Worm (Caenorhabditis elegans): ENCODE results near the gene glb-28.
A peak's percentile ranks its signal among the peaks of the same experiment; 100 is the strongest.

Gene glb-28

ce11 chrX:15307677-15308076, 9.4 kb downstream of the glb-28 start:
- TF ChIP-seq ceh-36 (tag; optimal IDR thresholded peaks at IDR 0.05), result no peak
- peak; percentile 3 for TF ChIP-seq hmg-4 (GFP tag; optimal IDR thresholded peaks at IDR 0.05)

- TF ChIP-seq ets-7 (tag; optimal IDR thresholded peaks at IDR 0.05), result no peak
- TF ChIP-seq tbx-11 (GFP tag; IDR thresholded peaks at IDR 0.05), result no peak
- no peak for TF ChIP-seq ceh-13 (GFP tag; optimal IDR thresholded peaks at IDR 0.05)
These were observed 14.2 kb downstream of the glb-28 start, which contains the start of gene ser-2 for ce11 chrX:15302863-15303262. Gene ser-2 (minus strand): TSS chrX:15302963.

ce11 chrX:15300002-15300401, 17.0 kb downstream of the glb-28 start:
- TF ChIP-seq ets-7 (tag; optimal IDR thresholded peaks at IDR 0.05) (no peak), scrt-1 (GFP tag; IDR thresholded peaks at IDR 0.05) (no peak), ceh-13 (GFP tag; optimal IDR thresholded peaks at IDR 0.05) (no peak), pes-1 (GFP tag; IDR thresholded peaks at IDR 0.05) (no peak), B0310.2 (tag; optimal IDR thresholded peaks at IDR 0.05) (no peak), hmbx-1 (tag; optimal IDR thresholded peaks at IDR 0.05) (no peak), flt-1 (GFP tag; IDR thresholded peaks at IDR 0.05) (no peak), ama-1 (optimal IDR thresholded peaks at IDR 0.05) (no peak), tra-4 (tag; optimal IDR thresholded peaks at IDR 0.05) (no peak), hnd-1 (tag; optimal IDR thresholded peaks at IDR 0.05) (no peak), tbx-11 (GFP tag; IDR thresholded peaks at IDR 0.05) (no peak), sea-1 (GFP tag; conservative IDR thresholded peaks at IDR 0.05) (no peak), F13C5.2 (tag; optimal IDR thresholded peaks at IDR 0.05) (no peak), hmg-4 (GFP tag; optimal IDR thresholded peaks at IDR 0.05) (no peak), tbx-37 (GFP tag; conservative IDR thresholded peaks at IDR 0.05) (no peak), ceh-36 (tag; optimal IDR thresholded peaks at IDR 0.05) (no peak), aly-1 (tag; optimal IDR thresholded peaks at IDR 0.05) (no peak)

- TF ChIP-seq hmbx-1 (tag; optimal IDR thresholded peaks at IDR 0.05) (peak; percentile 37), ama-1 (optimal IDR thresholded peaks at IDR 0.05) (no peak), pes-1 (GFP tag; IDR thresholded peaks at IDR 0.05) (peak; percentile 87), scrt-1 (GFP tag; IDR thresholded peaks at IDR 0.05) (peak; percentile 86), ceh-13 (GFP tag; optimal IDR thresholded peaks at IDR 0.05) (peak; percentile 69), hmg-4 (GFP tag; optimal IDR thresholded peaks at IDR 0.05) (peak; percentile 78), aly-1 (tag; optimal IDR thresholded peaks at IDR 0.05) (peak; percentile 85), ets-7 (tag; optimal IDR thresholded peaks at IDR 0.05) (peak; percentile 27), hnd-1 (tag; optimal IDR thresholded peaks at IDR 0.05) (peak; percentile 55), B0310.2 (tag; optimal IDR thresholded peaks at IDR 0.05) (peak; percentile 77), F13C5.2 (tag; optimal IDR thresholded peaks at IDR 0.05) (peak; percentile 64), flt-1 (GFP tag; IDR thresholded peaks at IDR 0.05) (peak; percentile 77), tbx-37 (GFP tag; conservative IDR thresholded peaks at IDR 0.05) (peak; percentile 79), sea-1 (GFP tag; conservative IDR thresholded peaks at IDR 0.05) (peak; percentile 84), ceh-36 (tag; optimal IDR thresholded peaks at IDR 0.05) (peak; percentile 75), tbx-11 (GFP tag; IDR thresholded peaks at IDR 0.05) (peak; percentile 85), tra-4 (tag; optimal IDR thresholded peaks at IDR 0.05) (no peak)
These were observed 19.6 kb downstream of the glb-28 start for ce11 chrX:15297396-15297827.

DNA sequence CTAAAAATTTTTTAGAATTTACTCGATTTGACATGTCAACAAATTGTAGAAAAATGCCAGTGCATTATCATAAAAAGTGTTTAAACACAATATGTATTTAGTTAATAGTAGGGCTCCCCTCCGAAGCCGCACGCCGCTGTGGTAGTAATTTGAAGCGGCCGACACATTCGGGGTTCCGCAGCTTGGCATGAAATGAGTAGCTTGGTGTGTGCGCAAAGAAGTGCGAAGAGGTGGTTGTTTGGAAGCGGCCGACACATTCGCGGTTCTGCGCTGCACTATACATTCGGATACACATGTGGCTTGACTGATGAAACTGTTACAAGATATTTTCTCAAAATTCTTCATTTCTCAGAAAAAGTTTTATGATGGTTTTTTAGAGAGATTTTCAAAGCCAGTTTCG, 31.5 kb downstream of the glb-28 start:
- TF ChIP-seq hmg-4 (GFP tag; optimal IDR thresholded peaks at IDR 0.05) (no peak), ama-1 (optimal IDR thresholded peaks at IDR 0.05) (no peak), B0310.2 (tag; optimal IDR thresholded peaks at IDR 0.05) (no peak), tbx-11 (GFP tag; IDR thresholded peaks at IDR 0.05) (no peak)

DNA sequence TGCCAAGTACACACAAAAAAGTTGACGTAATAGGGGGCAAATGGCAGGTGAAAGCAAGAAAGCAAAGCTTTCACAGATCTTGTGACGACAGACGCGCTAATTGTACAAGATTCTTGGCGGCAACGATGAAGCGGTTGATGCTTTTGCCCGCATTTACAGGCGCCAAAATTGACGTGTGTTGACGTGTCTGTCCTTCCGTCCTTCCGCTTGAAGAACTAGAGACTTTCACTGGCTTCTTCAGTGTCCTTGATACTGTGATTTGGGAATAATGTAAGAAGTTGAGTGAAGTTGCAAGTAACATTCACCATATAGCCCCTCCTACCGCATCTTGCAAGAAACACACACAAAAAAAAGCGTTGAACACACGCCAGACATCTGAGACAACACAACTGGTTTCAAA, 33.3 kb downstream of the glb-28 start, which contains the start of gene jud-4:
jud-4 (plus strand) TSS at position 376 of the 400 bp plus-strand sequence.
- TF ChIP-seq hmg-4 (GFP tag; optimal IDR thresholded peaks at IDR 0.05), result no peak
- no peak for TF ChIP-seq hmbx-1 (tag; optimal IDR thresholded peaks at IDR 0.05)
- no peak for TF ChIP-seq sea-1 (GFP tag; conservative IDR thresholded peaks at IDR 0.05)
- TF ChIP-seq pes-1 (GFP tag; IDR thresholded peaks at IDR 0.05), result no peak
- no peak for TF ChIP-seq flt-1 (GFP tag; IDR thresholded peaks at IDR 0.05)
- TF ChIP-seq ets-7 (tag; optimal IDR thresholded peaks at IDR 0.05), result no peak
- TF ChIP-seq B0310.2 (tag; optimal IDR thresholded peaks at IDR 0.05), result no peak

DNA sequence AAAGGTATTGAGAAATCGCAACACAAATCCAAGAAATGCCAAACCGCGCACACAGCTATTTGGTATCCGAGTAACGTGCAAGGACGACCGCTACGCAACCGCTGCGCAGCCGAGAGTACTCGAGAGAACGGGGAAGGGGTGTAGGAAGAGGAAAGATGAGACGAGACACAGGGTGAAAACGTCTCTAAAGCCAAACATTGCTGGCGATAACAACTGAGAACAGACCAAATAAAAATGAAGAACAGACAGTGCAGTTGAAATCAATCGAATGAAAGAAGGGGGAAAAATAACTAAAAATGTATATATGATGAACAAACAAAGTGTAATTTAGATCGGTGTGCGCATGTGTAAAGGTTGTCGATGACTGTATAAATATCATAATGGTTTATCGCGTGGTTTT, 35.8 kb downstream of the glb-28 start:
- TF ChIP-seq hmg-4 (GFP tag; optimal IDR thresholded peaks at IDR 0.05), result peak; percentile 42
- TF ChIP-seq tbx-37 (GFP tag; conservative IDR thresholded peaks at IDR 0.05), result no peak

ce11 chrX:15280318-15280717, 36.7 kb downstream of the glb-28 start:
- TF ChIP-seq flt-1 (GFP tag; IDR thresholded peaks at IDR 0.05) (no peak), hmbx-1 (tag; optimal IDR thresholded peaks at IDR 0.05) (no peak), hnd-1 (tag; optimal IDR thresholded peaks at IDR 0.05) (no peak), hmg-4 (GFP tag; optimal IDR thresholded peaks at IDR 0.05) (no peak), tbx-11 (GFP tag; IDR thresholded peaks at IDR 0.05) (no peak), pes-1 (GFP tag; IDR thresholded peaks at IDR 0.05) (no peak), sea-1 (GFP tag; conservative IDR thresholded peaks at IDR 0.05) (no peak), ets-7 (tag; optimal IDR thresholded peaks at IDR 0.05) (no peak), ama-1 (optimal IDR thresholded peaks at IDR 0.05) (no peak), tra-4 (tag; optimal IDR thresholded peaks at IDR 0.05) (no peak), aly-1 (tag; optimal IDR thresholded peaks at IDR 0.05) (no peak), scrt-1 (GFP tag; IDR thresholded peaks at IDR 0.05) (no peak), B0310.2 (tag; optimal IDR thresholded peaks at IDR 0.05) (no peak), F13C5.2 (tag; optimal IDR thresholded peaks at IDR 0.05) (no peak)

- peak; percentile 4 for TF ChIP-seq ceh-36 (tag; optimal IDR thresholded peaks at IDR 0.05)
- TF ChIP-seq hmg-4 (GFP tag; optimal IDR thresholded peaks at IDR 0.05), result peak; percentile 47
- no peak for TF ChIP-seq tbx-37 (GFP tag; conservative IDR thresholded peaks at IDR 0.05)
These were observed 37.7 kb downstream of the glb-28 start for ce11 chrX:15279301-15279700.
